Fruit fly (Drosophila melanogaster): Measurements from ENCODE around the gene CG33985.

DNA sequence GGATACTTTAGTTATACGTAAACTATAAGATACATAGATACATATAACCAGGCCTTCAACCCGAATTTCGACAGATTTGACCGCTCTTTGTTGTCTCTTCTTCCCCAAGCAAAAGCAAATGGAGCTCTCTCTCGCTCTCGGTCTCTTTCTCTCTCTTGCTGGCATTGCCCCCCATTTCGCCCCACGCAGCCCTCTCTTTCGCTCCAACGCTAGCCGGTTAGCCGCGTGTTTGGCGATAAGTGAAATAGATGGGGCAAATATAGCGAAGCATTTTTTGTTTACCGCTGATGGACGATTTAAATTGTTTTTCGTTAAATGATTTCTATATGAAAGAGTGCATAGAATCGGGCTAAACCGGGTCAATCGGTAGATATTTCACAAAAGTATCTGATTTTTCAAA lies 12.2 kb downstream of the CG33985 start:
- TF ChIP-seq insv (optimal IDR thresholded peaks at IDR 0.05) (no peak), h (optimal IDR thresholded peaks at IDR 0.05) (no peak), Sin3A (optimal IDR thresholded peaks at IDR 0.05) (no peak), ttk (optimal IDR thresholded peaks at IDR 0.05) (no peak), psq (optimal IDR thresholded peaks at IDR 0.05) (no peak)
